Worm (Caenorhabditis elegans): Measurements from ENCODE around the gene F41E6.5.

F41E6.5 gene

DNA sequence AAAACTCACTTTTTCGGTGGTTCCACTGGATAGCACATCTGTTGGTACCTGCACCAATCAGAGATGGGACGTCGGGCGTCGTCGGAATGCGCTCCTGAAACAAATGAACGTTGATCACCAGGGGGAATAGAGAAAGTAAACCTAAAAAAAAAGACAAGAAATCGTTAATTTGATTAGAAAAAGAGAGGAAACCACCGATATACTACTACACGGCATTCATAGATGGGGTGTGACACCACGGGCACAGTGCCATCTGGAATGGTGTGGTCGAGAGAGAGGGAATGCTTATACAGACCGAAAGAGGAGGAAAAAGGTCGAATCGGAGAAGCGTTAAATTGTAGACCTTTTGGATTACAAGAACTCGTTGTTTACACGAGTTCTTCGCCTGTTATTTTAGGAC is 15.2 kb upstream of the F41E6.5 start, which contains the start of gene C10B5.3:
Gene C10B5.3 (minus strand): TSS at position 101 of the 400 bp plus-strand sequence.
- no peak for TF ChIP-seq ref-1 (GFP tag; conservative IDR thresholded peaks at IDR 0.05)
- TF ChIP-seq ztf-23 (GFP tag; IDR thresholded peaks at IDR 0.05) = 0 out of 2 replicates have a peak, but pooled peaks have one; percentile 15
- no peak for TF ChIP-seq cog-1 (tag; optimal IDR thresholded peaks at IDR 0.05)
- no peak for TF ChIP-seq T22C8.4 (GFP tag; IDR thresholded peaks at IDR 0.05)
- no peak for TF ChIP-seq tab-1 (GFP tag; IDR thresholded peaks at IDR 0.05)

DNA sequence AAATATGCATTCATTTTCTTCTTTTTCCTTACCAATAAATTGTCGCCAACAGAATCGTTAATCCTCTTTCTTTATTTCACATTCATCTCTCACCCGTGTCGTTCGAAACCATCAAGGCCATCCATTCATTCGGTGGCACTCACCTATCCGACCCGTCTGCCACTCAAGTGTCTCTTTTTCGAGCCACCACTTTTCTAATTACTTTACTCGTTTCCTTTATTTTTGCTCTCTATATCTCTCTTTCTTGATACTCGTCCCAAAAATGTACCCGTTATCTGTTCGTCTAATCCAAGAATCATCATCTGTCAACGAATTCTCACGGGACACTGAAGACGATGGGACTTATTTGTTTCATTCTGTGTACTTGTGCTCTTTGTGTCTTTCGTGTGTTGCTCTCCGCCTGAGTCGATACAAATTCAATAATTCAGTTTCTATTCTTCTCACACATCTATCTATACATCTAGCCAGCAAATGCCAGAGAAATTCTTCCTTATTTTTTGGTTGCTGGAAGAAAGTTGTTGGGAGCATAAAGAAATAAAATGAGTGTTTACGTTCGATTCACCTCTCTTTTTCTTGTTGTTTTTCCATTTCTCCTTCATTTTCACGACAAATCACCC is 10.5 kb upstream of the F41E6.5 start:
- TF ChIP-seq med-1 (GFP tag; optimal IDR thresholded peaks at IDR 0.05; ENCODE audit: insufficient read depth) = no peak
- TF ChIP-seq flt-1 (GFP tag; IDR thresholded peaks at IDR 0.05) = no peak
- TF ChIP-seq klf-2 (GFP tag; conservative IDR thresholded peaks at IDR 0.05) = no peak
- TF ChIP-seq T22C8.4 (GFP tag; IDR thresholded peaks at IDR 0.05) = no peak
- TF ChIP-seq cog-1 (tag; optimal IDR thresholded peaks at IDR 0.05) = no peak
- no peak for TF ChIP-seq ref-1 (GFP tag; conservative IDR thresholded peaks at IDR 0.05)
- no peak for TF ChIP-seq ztf-23 (GFP tag; IDR thresholded peaks at IDR 0.05)
- no peak for TF ChIP-seq ztf-29 (GFP tag; IDR thresholded peaks at IDR 0.05)
- TF ChIP-seq tab-1 (GFP tag; IDR thresholded peaks at IDR 0.05) = no peak

DNA sequence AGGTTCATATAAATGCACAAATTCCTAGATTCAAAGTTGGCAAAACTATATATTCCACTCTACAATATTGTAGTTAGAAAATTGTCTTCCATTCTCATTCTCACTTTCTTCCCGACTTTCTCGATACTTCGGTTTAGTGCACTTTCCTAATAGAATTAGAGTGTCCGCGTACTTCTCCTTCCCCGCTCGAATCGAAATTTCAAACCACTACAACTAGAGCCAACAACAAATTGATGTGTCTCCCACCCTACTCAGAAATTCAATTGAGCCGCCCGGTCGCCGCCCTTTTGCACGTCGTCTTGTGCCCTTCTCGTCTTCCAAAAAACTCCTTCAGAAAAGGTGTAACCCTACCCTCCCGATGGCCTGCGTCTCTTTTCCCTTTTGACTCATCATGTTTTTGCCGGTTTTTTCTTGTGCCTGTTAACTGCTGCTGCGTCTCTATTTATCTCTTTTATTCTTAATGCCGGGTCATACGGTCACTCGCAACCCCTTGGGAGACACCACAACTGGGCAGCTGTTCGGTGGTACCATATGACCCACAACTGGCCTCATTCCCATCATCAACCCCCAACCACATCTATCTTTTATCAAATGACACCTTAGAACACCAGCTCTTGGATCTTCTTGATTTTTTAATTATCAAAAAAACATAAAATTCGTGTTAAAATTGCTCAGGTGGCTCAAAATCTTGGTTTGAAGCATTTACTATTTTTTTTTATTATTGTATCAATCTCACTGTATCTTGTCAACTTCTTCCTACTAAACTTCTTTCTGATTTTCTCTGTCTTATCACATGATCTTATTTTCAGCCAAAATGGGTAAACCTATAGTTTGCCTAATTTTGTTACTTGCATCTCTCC is 8.9 kb upstream of the F41E6.5 start, which contains the start of gene tag-196:
Gene tag-196 (plus strand): TSS at position 810 of the 860 bp plus-strand sequence.
- TF ChIP-seq flt-1 (GFP tag; IDR thresholded peaks at IDR 0.05) = peak; percentile 43; the same call in 1 of the 2 replicates
- TF ChIP-seq klf-2 (GFP tag; conservative IDR thresholded peaks at IDR 0.05) = no peak

- TF ChIP-seq tab-1 (GFP tag; IDR thresholded peaks at IDR 0.05) = no peak
- no peak for TF ChIP-seq ztf-29 (GFP tag; IDR thresholded peaks at IDR 0.05)
- no peak for TF ChIP-seq ztf-23 (GFP tag; IDR thresholded peaks at IDR 0.05)
- TF ChIP-seq flt-1 (GFP tag; IDR thresholded peaks at IDR 0.05) = no peak
- TF ChIP-seq med-1 (GFP tag; optimal IDR thresholded peaks at IDR 0.05; ENCODE audit: insufficient read depth) = no peak
- no peak for TF ChIP-seq cog-1 (tag; optimal IDR thresholded peaks at IDR 0.05)
- TF ChIP-seq T22C8.4 (GFP tag; IDR thresholded peaks at IDR 0.05) = no peak
- no peak for TF ChIP-seq ref-1 (GFP tag; conservative IDR thresholded peaks at IDR 0.05)
- TF ChIP-seq klf-2 (GFP tag; conservative IDR thresholded peaks at IDR 0.05) = no peak
Measured at ce11 chrV:8599192-8599591, 4.1 kb upstream of the F41E6.5 start, which contains the start of gene F41E6.7. Gene F41E6.7 (minus strand): TSS chrV:8599292.

ce11 chrV:8599957-8600356 is 3.3 kb upstream of the F41E6.5 start:
- no peak for TF ChIP-seq ref-1 (GFP tag; conservative IDR thresholded peaks at IDR 0.05)

- TF ChIP-seq ref-1 (GFP tag; conservative IDR thresholded peaks at IDR 0.05) (no peak), T22C8.4 (GFP tag; IDR thresholded peaks at IDR 0.05) (no peak), klf-2 (GFP tag; conservative IDR thresholded peaks at IDR 0.05) (no peak), flt-1 (GFP tag; IDR thresholded peaks at IDR 0.05) (no peak)
Measured at ce11 chrV:8601420-8601819, 1.9 kb upstream of the F41E6.5 start, which contains the start of gene F41E6.8. Gene F41E6.8 (minus strand): TSS chrV:8601520.

DNA sequence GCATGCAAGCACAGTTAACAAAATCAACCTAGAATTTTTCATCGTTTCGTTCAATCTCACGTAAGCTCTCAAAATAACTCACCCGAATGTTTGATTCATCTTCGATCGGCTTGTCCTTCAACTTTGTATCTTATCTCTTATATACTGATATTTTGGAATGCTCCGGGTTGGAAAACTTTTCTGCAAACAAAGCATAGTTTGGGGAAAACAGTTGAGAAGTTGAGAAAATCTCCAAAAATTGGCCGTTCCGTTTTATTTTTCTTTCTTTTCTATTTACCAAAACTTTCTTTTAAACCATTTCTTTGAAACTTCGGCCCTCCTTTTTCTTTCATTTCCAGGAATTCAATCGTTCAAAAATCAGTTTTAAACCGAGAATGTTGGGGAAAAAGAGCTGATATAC is 642 bp upstream of the F41E6.5 start, which contains the start of gene F41E6.15:
Gene F41E6.15 (minus strand): TSS at position 101 of the 400 bp plus-strand sequence.
- no peak for TF ChIP-seq klf-2 (GFP tag; conservative IDR thresholded peaks at IDR 0.05)
- no peak for TF ChIP-seq ztf-29 (GFP tag; IDR thresholded peaks at IDR 0.05)
- no peak for TF ChIP-seq T22C8.4 (GFP tag; IDR thresholded peaks at IDR 0.05)
- no peak for TF ChIP-seq ztf-23 (GFP tag; IDR thresholded peaks at IDR 0.05)
- TF ChIP-seq flt-1 (GFP tag; IDR thresholded peaks at IDR 0.05) = no peak
- TF ChIP-seq ref-1 (GFP tag; conservative IDR thresholded peaks at IDR 0.05) = no peak
- TF ChIP-seq cog-1 (tag; optimal IDR thresholded peaks at IDR 0.05) = no peak
- no peak for TF ChIP-seq med-1 (GFP tag; optimal IDR thresholded peaks at IDR 0.05; ENCODE audit: insufficient read depth)
- no peak for TF ChIP-seq tab-1 (GFP tag; IDR thresholded peaks at IDR 0.05)

- TF ChIP-seq ztf-23 (GFP tag; IDR thresholded peaks at IDR 0.05) (0 out of 2 replicates have a peak, but pooled peaks have one; percentile 31), klf-2 (GFP tag; conservative IDR thresholded peaks at IDR 0.05) (no peak), cog-1 (tag; optimal IDR thresholded peaks at IDR 0.05) (peak; percentile 71), flt-1 (GFP tag; IDR thresholded peaks at IDR 0.05) (0 out of 2 replicates have a peak, but pooled peaks have one; percentile 26)
Measured at ce11 chrV:8606099-8606696, 2.9 kb downstream of the F41E6.5 start, which contains the start of gene vps-60. Gene vps-60 (minus strand): TSS chrV:8606128.

- TF ChIP-seq tab-1 (GFP tag; IDR thresholded peaks at IDR 0.05) (no peak), cog-1 (tag; optimal IDR thresholded peaks at IDR 0.05) (no peak), ztf-29 (GFP tag; IDR thresholded peaks at IDR 0.05) (no peak), ref-1 (GFP tag; conservative IDR thresholded peaks at IDR 0.05) (no peak), klf-2 (GFP tag; conservative IDR thresholded peaks at IDR 0.05) (no peak), med-1 (GFP tag; optimal IDR thresholded peaks at IDR 0.05; ENCODE audit: insufficient read depth) (no peak), ztf-23 (GFP tag; IDR thresholded peaks at IDR 0.05) (no peak)
Measured at ce11 chrV:8607353-8607850, 4.1 kb downstream of the F41E6.5 start, which contains the start of gene smk-1. Gene smk-1 (plus strand): TSS chrV:8607800.

All from whole organism, midembryonic.